Fruit fly (Drosophila melanogaster): ENCODE measurements around the gene LeuRS.
A peak's percentile ranks its signal among the peaks of the same experiment; 100 is the strongest.

The LeuRS gene

dm6 chr2L:3493475-3493874 lies 21.0 kb downstream of the LeuRS start:
- TF ChIP-seq CG17801 (GFP tag; optimal IDR thresholded peaks at IDR 0.05; ENCODE audit: partially characterized antibody), result no peak

- no peak for TF ChIP-seq CG17801 (GFP tag; optimal IDR thresholded peaks at IDR 0.05; ENCODE audit: partially characterized antibody)
Measured at dm6 chr2L:3490971-3491370, 23.5 kb downstream of the LeuRS start, which contains the start of gene CG15414. TSS of gene CG15414 (minus strand) at chr2L:3491071.

dm6 chr2L:3485506-3485905 lies 28.9 kb downstream of the LeuRS start:
- no peak for TF ChIP-seq CG17801 (GFP tag; optimal IDR thresholded peaks at IDR 0.05; ENCODE audit: partially characterized antibody)

- TF ChIP-seq CG17801 (GFP tag; optimal IDR thresholded peaks at IDR 0.05; ENCODE audit: partially characterized antibody), result no peak
Measured at dm6 chr2L:3484759-3485158, 29.7 kb downstream of the LeuRS start.

dm6 chr2L:3483672-3484071 lies 30.8 kb downstream of the LeuRS start:
- TF ChIP-seq CG17801 (GFP tag; optimal IDR thresholded peaks at IDR 0.05; ENCODE audit: partially characterized antibody), result no peak

- no peak for TF ChIP-seq CG17801 (GFP tag; optimal IDR thresholded peaks at IDR 0.05; ENCODE audit: partially characterized antibody)
Measured at dm6 chr2L:3482712-3483111, 31.7 kb downstream of the LeuRS start.

dm6 chr2L:3482037-3482436 lies 32.4 kb downstream of the LeuRS start:
- no peak for TF ChIP-seq CG17801 (GFP tag; optimal IDR thresholded peaks at IDR 0.05; ENCODE audit: partially characterized antibody)

dm6 chr2L:3480443-3480839 lies 34.0 kb downstream of the LeuRS start:
- TF ChIP-seq CG17801 (GFP tag; optimal IDR thresholded peaks at IDR 0.05; ENCODE audit: partially characterized antibody), result no peak

- TF ChIP-seq CG17801 (GFP tag; optimal IDR thresholded peaks at IDR 0.05; ENCODE audit: partially characterized antibody), result no peak
Measured at dm6 chr2L:3479697-3480442, 34.6 kb downstream of the LeuRS start.

- TF ChIP-seq CG17801 (GFP tag; optimal IDR thresholded peaks at IDR 0.05; ENCODE audit: partially characterized antibody), result peak; percentile 75
Measured at dm6 chr2L:3478034-3478880, 36.2 kb downstream of the LeuRS start, which contains the start of gene Thor. TSS of gene Thor (plus strand) at chr2L:3478434.

- TF ChIP-seq CG17801 (GFP tag; optimal IDR thresholded peaks at IDR 0.05; ENCODE audit: partially characterized antibody), result peak; percentile 5
Measured at dm6 chr2L:3477057-3477755, 37.2 kb downstream of the LeuRS start.

- no peak for TF ChIP-seq CG17801 (GFP tag; optimal IDR thresholded peaks at IDR 0.05; ENCODE audit: partially characterized antibody)
Measured at dm6 chr2L:3476399-3477056, 37.9 kb downstream of the LeuRS start.

dm6 chr2L:3475948-3476347 lies 38.5 kb downstream of the LeuRS start:
- TF ChIP-seq CG17801 (GFP tag; optimal IDR thresholded peaks at IDR 0.05; ENCODE audit: partially characterized antibody), result peak; percentile 8

- no peak for TF ChIP-seq CG17801 (GFP tag; optimal IDR thresholded peaks at IDR 0.05; ENCODE audit: partially characterized antibody)
Measured at dm6 chr2L:3475168-3475567, 39.3 kb downstream of the LeuRS start.

- TF ChIP-seq CG17801 (GFP tag; optimal IDR thresholded peaks at IDR 0.05; ENCODE audit: partially characterized antibody), result no peak
Measured at dm6 chr2L:3472242-3472641, 42.2 kb downstream of the LeuRS start, which contains the start of gene Pgant4. TSS of gene Pgant4 (plus strand) at chr2L:3472603.

Measured in ovary, adult (tissue).